Fruit fly (Drosophila melanogaster): ENCODE measurements around the gene CG4953.

DNA sequence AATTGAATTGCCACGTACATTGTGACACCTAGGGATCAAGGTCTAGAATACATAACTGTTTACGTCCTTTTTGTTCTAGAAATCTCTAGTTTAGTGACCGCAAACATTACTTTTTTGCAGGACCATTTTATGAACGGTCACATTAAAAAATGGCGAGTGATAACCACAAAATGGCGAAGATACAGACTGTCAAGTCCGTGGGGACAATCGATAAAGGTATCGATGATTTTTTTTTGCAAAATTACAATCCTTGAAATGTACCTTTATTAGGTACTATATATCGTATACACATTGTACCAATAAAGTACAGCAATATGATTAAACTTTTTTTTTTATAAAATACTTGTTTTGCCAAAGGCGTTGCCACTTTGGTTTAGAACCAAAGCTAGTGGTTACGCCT lies 36.0 kb upstream of the CG4953 start:
- TF ChIP-seq psq (optimal IDR thresholded peaks at IDR 0.05) (no peak), pan (optimal IDR thresholded peaks at IDR 0.05) (no peak), usp (GFP tag; optimal IDR thresholded peaks at IDR 0.05) (no peak), Dll (optimal IDR thresholded peaks at IDR 0.05) (no peak), CG8478 (optimal IDR thresholded peaks at IDR 0.05) (no peak), EcR (GFP tag; optimal IDR thresholded peaks at IDR 0.05) (no peak)

Data from whole organism.